Worm (Caenorhabditis elegans): Measurements from ENCODE around the gene fbxb-26.

fbxb-26 gene

ce11 chrII:1730103-1730502 is 47.8 kb downstream of the fbxb-26 start, which contains the start of gene ceh-81:
Gene ceh-81, plus strand, starts transcription at chrII:1730403.
- TF ChIP-seq ama-1 (optimal IDR thresholded peaks at IDR 0.05) (no peak), ets-7 (tag; optimal IDR thresholded peaks at IDR 0.05) (no peak), hmbx-1 (tag; optimal IDR thresholded peaks at IDR 0.05) (no peak), hmg-4 (GFP tag; optimal IDR thresholded peaks at IDR 0.05) (no peak), hnd-1 (tag; optimal IDR thresholded peaks at IDR 0.05) (no peak), aly-1 (tag; optimal IDR thresholded peaks at IDR 0.05) (no peak)

ce11 chrII:1731932-1732331 is 49.6 kb downstream of the fbxb-26 start, which contains the start of gene ceh-82:
Gene ceh-82, plus strand, starts transcription at chrII:1732232.
- TF ChIP-seq hmbx-1 (tag; optimal IDR thresholded peaks at IDR 0.05) = no peak
- no peak for TF ChIP-seq hmg-4 (GFP tag; optimal IDR thresholded peaks at IDR 0.05)
- no peak for TF ChIP-seq ets-7 (tag; optimal IDR thresholded peaks at IDR 0.05)
- TF ChIP-seq hnd-1 (tag; optimal IDR thresholded peaks at IDR 0.05) = no peak
- no peak for TF ChIP-seq tbx-37 (GFP tag; conservative IDR thresholded peaks at IDR 0.05)
- TF ChIP-seq flt-1 (GFP tag; IDR thresholded peaks at IDR 0.05) = no peak
